Worm (Caenorhabditis elegans): ENCODE data around the gene srv-10.

DNA sequence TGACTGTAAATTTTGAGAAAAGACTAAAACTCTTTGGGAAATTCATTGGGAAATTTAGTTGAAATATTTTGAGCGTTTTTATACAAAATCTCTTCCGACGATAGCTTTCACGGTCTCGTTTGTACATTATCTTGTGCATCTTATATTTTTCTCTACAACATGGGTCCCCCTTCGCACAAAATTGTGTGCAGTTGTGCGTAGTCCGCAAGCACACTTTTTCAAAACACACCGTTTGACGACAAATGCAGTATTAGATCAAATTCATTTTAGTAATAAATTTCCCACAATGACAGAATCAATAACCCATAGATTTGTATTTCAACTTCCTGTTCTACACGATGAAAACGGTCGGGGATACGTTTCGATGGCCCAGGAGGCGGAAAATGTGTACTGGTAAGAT is 34.1 kb downstream of the srv-10 start, which contains the start of gene F25H9.2:
- TF ChIP-seq snpc-4 (tag; optimal IDR thresholded peaks at IDR 0.05): no peak
- no peak for TF ChIP-seq skn-1 (tag; optimal IDR thresholded peaks at IDR 0.05)
- no peak for TF ChIP-seq aly-2 (tag; optimal IDR thresholded peaks at IDR 0.05)
- TF ChIP-seq lin-39 (tag; optimal IDR thresholded peaks at IDR 0.05): no peak
- no peak for TF ChIP-seq nhr-11 (tag; optimal IDR thresholded peaks at IDR 0.05)
- TF ChIP-seq Y116A8C.19 (tag; optimal IDR thresholded peaks at IDR 0.05; ENCODE audit: borderline replicate concordance): no peak
- no peak for TF ChIP-seq hlh-17 (GFP tag; optimal IDR thresholded peaks at IDR 0.05; ENCODE audit: borderline replicate concordance)
- TF ChIP-seq ceh-63 (GFP tag; optimal IDR thresholded peaks at IDR 0.05): no peak
- TF ChIP-seq ztf-4 (tag; optimal IDR thresholded peaks at IDR 0.05): no peak
- no peak for TF ChIP-seq unc-62 (GFP tag; optimal IDR thresholded peaks at IDR 0.05)
- TF ChIP-seq fos-1 (tag; optimal IDR thresholded peaks at IDR 0.05): no peak
- TF ChIP-seq egl-27 (tag; optimal IDR thresholded peaks at IDR 0.05): no peak
- TF ChIP-seq lsy-2 (tag; optimal IDR thresholded peaks at IDR 0.05): peak; percentile 20 to 45
- peak; percentile 26 for TF ChIP-seq blmp-1 (tag; optimal IDR thresholded peaks at IDR 0.05)

Data from whole organism, L1 larva.